Fruit fly (Drosophila melanogaster) whole organism, prepupa: ENCODE results near the gene Amacr.

ENCODE experiments used
- Blimp-1 ChIP-seq: fragments of 200-800 bp; sonication (Bioruptor generic); optimal IDR thresholded peaks from 3 replicates; lab custom pipeline; 2017; ENCODE audit warnings: missing biosample characterization, missing genetic modification characterization, mild to moderate bottlenecking, moderate library complexity, missing genetic modification reagents
- CG10631 ChIP-seq: fragments of 200-800 bp; sonication (Bioruptor generic); optimal IDR thresholded peaks from 2 replicates; lab custom pipeline; 2016; ENCODE audit warnings: missing biosample characterization, missing genetic modification characterization
- CG10669 ChIP-seq: fragments of 200-800 bp; sonication (Bioruptor generic); optimal IDR thresholded peaks from 3 replicates; lab custom pipeline; 2018; ENCODE audit warnings: missing biosample characterization, mild to moderate bottlenecking, missing genetic modification characterization, moderate library complexity
- CG15336 ChIP-seq: fragments of 200-800 bp; sonication (Bioruptor generic); IDR thresholded peaks from 2 replicates; pipeline ENCODE4 v1.3.6; 2022; ENCODE audit warnings: missing biosample characterization, missing genetic modification characterization
- CG1621 ChIP-seq: fragments of 200-800 bp; sonication (Bioruptor generic); optimal IDR thresholded peaks from 3 replicates; lab custom pipeline; 2018; ENCODE audit warnings: missing biosample characterization, mild to moderate bottlenecking, missing genetic modification characterization
- CG3032 ChIP-seq: fragments of 200-800 bp; optimal IDR thresholded peaks from 2 replicates; lab custom pipeline; 2019; ENCODE audit warnings: missing biosample characterization, mild to moderate bottlenecking, missing genetic modification characterization, moderate library complexity
- CG31627 ChIP-seq: fragments of 200-800 bp; sonication (Bioruptor generic); optimal IDR thresholded peaks from 3 replicates; lab custom pipeline; 2016; ENCODE audit warnings: missing biosample characterization, missing genetic modification characterization
- CG34406 ChIP-seq: fragments of 200-800 bp; sonication (Bioruptor generic); optimal IDR thresholded peaks from 3 replicates; lab custom pipeline; 2016; ENCODE audit warnings: missing biosample characterization, missing genetic modification characterization
- CG4318 ChIP-seq: fragments of 200-800 bp; sonication (Bioruptor generic); optimal IDR thresholded peaks from 3 replicates; lab custom pipeline; 2017; ENCODE audit warnings: missing biosample characterization, mild to moderate bottlenecking, missing genetic modification characterization
- CG6276 ChIP-seq: fragments of 200-800 bp; sonication (Bioruptor generic); optimal IDR thresholded peaks from 2 replicates; lab custom pipeline; 2017; ENCODE audit warnings: missing biosample characterization, mild to moderate bottlenecking, missing genetic modification characterization
- CG6808 ChIP-seq: fragments of 200-800 bp; sonication (Bioruptor generic); optimal IDR thresholded peaks from 3 replicates; lab custom pipeline; 2017; ENCODE audit warnings: missing biosample characterization, missing genetic modification characterization, mild to moderate bottlenecking, moderate library complexity, missing genetic modification reagents
- CG6854 ChIP-seq: fragments of 200-800 bp; sonication (Bioruptor generic); optimal IDR thresholded peaks from 2 replicates; lab custom pipeline; 2017; ENCODE audit warnings: missing biosample characterization, mild to moderate bottlenecking, missing genetic modification characterization
- CG7368 ChIP-seq: fragments of 200-800 bp; sonication (Bioruptor generic); optimal IDR thresholded peaks from 3 replicates; lab custom pipeline; 2016; ENCODE audit warnings: missing biosample characterization, missing genetic modification characterization
- CG8119 ChIP-seq: fragments of 200-800 bp; sonication (Bioruptor generic); IDR thresholded peaks from 3 replicates; pipeline ENCODE4 v1.3.6; 2022; ENCODE audit warnings: missing biosample characterization, missing genetic modification characterization
- CG8319 ChIP-seq: fragments of 200-800 bp; sonication (Bioruptor generic); optimal IDR thresholded peaks from 3 replicates; lab custom pipeline; 2016; ENCODE audit warnings: missing biosample characterization, missing genetic modification characterization
- CG8632 ChIP-seq: fragments of 200-800 bp; sonication (Bioruptor generic); optimal IDR thresholded peaks from 3 replicates; lab custom pipeline; 2016; ENCODE audit warnings: missing biosample characterization, missing genetic modification characterization
- CG9139 ChIP-seq: fragments of 200-800 bp; sonication (Bioruptor generic); optimal IDR thresholded peaks from 3 replicates; lab custom pipeline; 2017; ENCODE audit warnings: missing biosample characterization, mild to moderate bottlenecking, missing genetic modification characterization
- Eip78C ChIP-seq: fragments of 200-800 bp; sonication (Bioruptor generic); peaks from one replicate; lab custom pipeline; 2016; ENCODE audit warnings: missing biosample characterization, missing genetic modification characterization
- Eip93F ChIP-seq: fragments of 200-800 bp; sonication (Bioruptor generic); optimal IDR thresholded peaks from 2 replicates; lab custom pipeline; 2016; ENCODE audit warnings: missing biosample characterization, mild to moderate bottlenecking, missing genetic modification characterization
- Ets21C ChIP-seq: fragments of 200-800 bp; sonication (Bioruptor generic); optimal IDR thresholded peaks from 3 replicates; lab custom pipeline; 2016; ENCODE audit warnings: missing biosample characterization, missing genetic modification characterization
- Hr38 ChIP-seq: sonication (Bioruptor generic); optimal IDR thresholded peaks from 2 replicates; lab custom pipeline; 2016; ENCODE audit warnings: missing biosample characterization, missing genetic modification characterization
- Lpt ChIP-seq: fragments of 200-800 bp; sonication (Bioruptor generic); optimal IDR thresholded peaks from 3 replicates; lab custom pipeline; 2016; ENCODE audit warnings: missing biosample characterization, missing genetic modification characterization
- OdsH ChIP-seq: fragments of 200-800 bp; sonication (Bioruptor generic); optimal IDR thresholded peaks from 3 replicates; lab custom pipeline; 2016; ENCODE audit warnings: missing biosample characterization, missing genetic modification characterization
- Smox ChIP-seq: fragments of 200-800 bp; sonication (Bioruptor generic); optimal IDR thresholded peaks from 3 replicates; lab custom pipeline; 2016; ENCODE audit warnings: missing biosample characterization, missing genetic modification characterization
- Sox102F ChIP-seq: fragments of 200-800 bp; sonication (Bioruptor generic); optimal IDR thresholded peaks from 2 replicates; lab custom pipeline; 2016; ENCODE audit warnings: missing biosample characterization, mild to moderate bottlenecking, missing genetic modification characterization
- Sox14 ChIP-seq: fragments of 200-800 bp; sonication (Bioruptor generic); optimal IDR thresholded peaks from 3 replicates; lab custom pipeline; 2016; ENCODE audit warnings: missing biosample characterization, missing genetic modification characterization
- Sox15 ChIP-seq: fragments of 200-800 bp; sonication (Bioruptor generic); optimal IDR thresholded peaks from 3 replicates; lab custom pipeline; 2016; ENCODE audit warnings: missing biosample characterization, missing genetic modification characterization
- achi ChIP-seq: fragments of 200-800 bp; sonication (Bioruptor generic); optimal IDR thresholded peaks from 3 replicates; lab custom pipeline; 2016; ENCODE audit warnings: missing biosample characterization, missing genetic modification characterization
- acj6 ChIP-seq: fragments of 200-800 bp; sonication (Bioruptor generic); optimal IDR thresholded peaks from 3 replicates; lab custom pipeline; 2016; ENCODE audit warnings: missing biosample characterization, missing genetic modification characterization
- dac ChIP-seq: fragments of 200-800 bp; sonication (Bioruptor generic); optimal IDR thresholded peaks from 2 replicates; lab custom pipeline; 2017; ENCODE audit warnings: missing biosample characterization, mild to moderate bottlenecking, missing genetic modification characterization
- dsx ChIP-seq: fragments of 200-800 bp; optimal IDR thresholded peaks from 3 replicates; lab custom pipeline; 2019; ENCODE audit warnings: missing biosample characterization, mild to moderate bottlenecking, missing genetic modification characterization, moderate library complexity; ENCODE audit not compliant: poor library complexity, severe bottlenecking
- eg ChIP-seq: fragments of 200-800 bp; sonication (Bioruptor generic); IDR thresholded peaks from 3 replicates; pipeline ENCODE4 v1.3.6; 2022; ENCODE audit warnings: missing biosample characterization, missing genetic modification characterization
- esn ChIP-seq: fragments of 200-800 bp; sonication (Bioruptor generic); optimal IDR thresholded peaks from 2 replicates; lab custom pipeline; 2016; ENCODE audit warnings: missing biosample characterization, mild to moderate bottlenecking, missing genetic modification characterization, moderate library complexity
- fd59A ChIP-seq: fragments of 200-800 bp; sonication (Bioruptor generic); optimal IDR thresholded peaks from 2 replicates; lab custom pipeline; 2017; ENCODE audit warnings: missing biosample characterization, mild to moderate bottlenecking, missing genetic modification characterization, missing genetic modification reagents
- fd85E ChIP-seq: fragments of 200-800 bp; sonication (Bioruptor generic); optimal IDR thresholded peaks from 3 replicates; lab custom pipeline; 2016; ENCODE audit warnings: missing biosample characterization, missing genetic modification characterization
- fkh ChIP-seq: fragments of 200-800 bp; sonication (Bioruptor generic); optimal IDR thresholded peaks from 3 replicates; lab custom pipeline; 2017; ENCODE audit warnings: missing biosample characterization, mild to moderate bottlenecking, missing genetic modification characterization, moderate library complexity
- lz ChIP-seq: fragments of 200-800 bp; sonication (Bioruptor generic); optimal IDR thresholded peaks from 3 replicates; lab custom pipeline; 2016; ENCODE audit warnings: missing biosample characterization, missing genetic modification characterization
- net ChIP-seq: fragments of 200-800 bp; sonication (Bioruptor generic); optimal IDR thresholded peaks from 3 replicates; lab custom pipeline; 2016; ENCODE audit warnings: missing biosample characterization, missing genetic modification characterization
- pdm3 ChIP-seq: fragments of 200-800 bp; sonication (Bioruptor generic); optimal IDR thresholded peaks from 3 replicates; lab custom pipeline; 2016; ENCODE audit warnings: missing biosample characterization, missing genetic modification characterization
- spab ChIP-seq: fragments of 200-800 bp; sonication (Bioruptor generic); optimal IDR thresholded peaks from 2 replicates; lab custom pipeline; 2017; ENCODE audit warnings: missing biosample characterization, mild to moderate bottlenecking, missing genetic modification characterization, missing genetic modification reagents
- ss ChIP-seq, 2 experiments: fragments of 200-800 bp; sonication (Bioruptor generic); optimal IDR thresholded peaks; 2 replicates in 1 of 2; 3 replicates in 1 of 2; lab custom pipeline; 2017 to 2018; ENCODE audit warnings: mild to moderate bottlenecking in 2 of 2, missing biosample characterization in 2 of 2, missing genetic modification characterization in 2 of 2, moderate library complexity in 1 of 2
- svp ChIP-seq: fragments of 200-800 bp; sonication (Bioruptor generic); peaks from one replicate; lab custom pipeline; 2016; ENCODE audit warnings: missing biosample characterization, missing genetic modification characterization
- topi ChIP-seq: fragments of 200-800 bp; sonication (Bioruptor generic); optimal IDR thresholded peaks from 3 replicates; lab custom pipeline; 2016; ENCODE audit warnings: missing biosample characterization, missing genetic modification characterization
- vri ChIP-seq: fragments of 200-800 bp; sonication (Bioruptor generic); optimal IDR thresholded peaks from 3 replicates; lab custom pipeline; 2016; ENCODE audit warnings: missing biosample characterization, mild to moderate bottlenecking, missing genetic modification characterization

Amacr gene

dm6 chr2L:20787271-20787791 lies 35.2 kb upstream of the Amacr start, which contains the start of gene Pomp (continued):
- TF ChIP-seq CG6808 (GFP tag; lab: Kevin White, UChicago), result no peak
- peak; percentile 66 for TF ChIP-seq CG8319 (GFP tag; lab: Kevin White, UChicago)
- peak; percentile 80 for TF ChIP-seq CG15336 (GFP tag; lab: Robert Waterston, UW)
- TF ChIP-seq spab, result peak; percentile 36
- TF ChIP-seq CG9139 (GFP tag; lab: Kevin White, UChicago), result no peak
- TF ChIP-seq Hr38 (GFP tag; lab: Kevin White, UChicago), result no peak
- peak; percentile 76 for TF ChIP-seq Sox102F
- peak; percentile 39 for TF ChIP-seq Sox15 (GFP tag; lab: Kevin White, UChicago)
- TF ChIP-seq CG8632 (GFP tag; lab: Kevin White, UChicago), result peak; percentile 64

DNA sequence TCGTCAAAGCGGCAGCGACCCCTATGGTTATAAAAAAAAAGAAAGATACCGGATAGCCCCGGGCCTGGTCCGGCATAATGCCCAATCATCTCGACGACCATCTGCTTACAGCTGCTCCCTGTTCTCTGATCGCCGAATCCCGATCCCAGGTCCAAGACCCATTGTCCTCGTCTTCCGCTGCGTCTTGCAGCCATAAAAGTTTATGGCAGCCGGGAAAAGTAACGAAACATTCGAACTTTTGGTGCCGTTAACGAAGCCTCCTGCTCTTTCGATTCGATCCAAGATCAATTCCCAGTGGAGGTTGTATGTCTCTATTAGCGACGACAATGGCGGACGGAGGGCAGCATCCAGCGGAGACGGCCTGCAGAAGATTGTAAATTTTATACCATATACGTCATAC lies 33.2 kb upstream of the Amacr start:
- TF ChIP-seq Ets21C (GFP tag; lab: Kevin White, UChicago) (no peak), esn (no peak), Hr38 (GFP tag; lab: Kevin White, UChicago) (no peak), net (GFP tag; lab: Kevin White, UChicago) (no peak), CG34406 (GFP tag; lab: Kevin White, UChicago) (no peak), Lpt (GFP tag; lab: Kevin White, UChicago) (no peak), CG9139 (GFP tag; lab: Kevin White, UChicago) (no peak), CG6808 (GFP tag; lab: Kevin White, UChicago) (no peak), topi (GFP tag; lab: Kevin White, UChicago) (no peak), CG6854 (GFP tag; lab: Kevin White, UChicago) (no peak), CG7368 (GFP tag; lab: Kevin White, UChicago) (no peak), Sox15 (GFP tag; lab: Kevin White, UChicago) (no peak), CG8632 (GFP tag; lab: Kevin White, UChicago) (no peak), achi (no peak), CG1621 (tag; lab: Kevin White, UChicago) (no peak), Blimp-1 (GFP tag; lab: Kevin White, UChicago) (no peak), CG10669 (no peak), dsx (no peak)

- TF ChIP-seq CG6808 (GFP tag; lab: Kevin White, UChicago) (no peak), topi (GFP tag; lab: Kevin White, UChicago) (no peak), dac (GFP tag; lab: Kevin White, UChicago) (no peak), eg (GFP tag; lab: Robert Waterston, UW) (no peak), fd59A (GFP tag; lab: Kevin White, UChicago) (no peak), CG3032 (no peak), ss (GFP tag; optimal IDR thresholded peaks at IDR 0.05; lab: Kevin White, UChicago) (no peak), CG8119 (GFP tag; lab: Robert Waterston, UW) (no peak), CG6276 (GFP tag; lab: Kevin White, UChicago) (no peak), pdm3 (GFP tag; lab: Kevin White, UChicago) (no peak), CG8319 (GFP tag; lab: Kevin White, UChicago) (no peak), Sox14 (GFP tag; lab: Kevin White, UChicago) (no peak)
These were observed 31.8 kb upstream of the Amacr start for dm6 chr2L:20783908-20784307.

- TF ChIP-seq fkh (GFP tag; lab: Kevin White, UChicago) (no peak), fd85E (GFP tag; lab: Kevin White, UChicago) (no peak), CG31627 (GFP tag; lab: Kevin White, UChicago) (no peak), Hr38 (GFP tag; lab: Kevin White, UChicago) (no peak), svp (GFP tag; lab: Kevin White, UChicago) (peak; percentile 48), dsx (no peak), CG10631 (GFP tag; lab: Kevin White, UChicago) (no peak), Ets21C (GFP tag; lab: Kevin White, UChicago) (no peak), spab (no peak), lz (GFP tag; lab: Kevin White, UChicago) (no peak), esn (peak; percentile 5), Eip93F (GFP tag; lab: Kevin White, UChicago) (no peak), CG8319 (GFP tag; lab: Kevin White, UChicago) (no peak), vri (GFP tag; lab: Kevin White, UChicago) (no peak), CG4318 (GFP tag; lab: Kevin White, UChicago) (no peak), Eip78C (GFP tag; lab: Kevin White, UChicago) (peak; percentile 16), acj6 (no peak), CG6854 (GFP tag; lab: Kevin White, UChicago) (no peak), CG7368 (GFP tag; lab: Kevin White, UChicago) (no peak), CG15336 (GFP tag; lab: Robert Waterston, UW) (no peak), CG6276 (GFP tag; lab: Kevin White, UChicago) (no peak), OdsH (GFP tag; lab: Kevin White, UChicago) (no peak), Smox (GFP tag; lab: Kevin White, UChicago) (peak; percentile 4)
These were observed 30.9 kb upstream of the Amacr start for dm6 chr2L:20783044-20783443.
